Worm (Caenorhabditis elegans): Measurements from ENCODE around the gene srw-33.

Gene srw-33

ce11 chrV:15413847-15414246 lies 37.5 kb downstream of the srw-33 start, which contains the start of gene srh-264:
Gene srh-264 (plus strand): TSS chrV:15414147.
- TF ChIP-seq nhr-23 (tag; optimal IDR thresholded peaks at IDR 0.05) (no peak), lin-11 (tag; optimal IDR thresholded peaks at IDR 0.05) (no peak), fos-1 (tag; optimal IDR thresholded peaks at IDR 0.05) (no peak), aly-2 (tag; optimal IDR thresholded peaks at IDR 0.05) (no peak), zag-1 (tag; optimal IDR thresholded peaks at IDR 0.05) (no peak), ama-1 (optimal IDR thresholded peaks at IDR 0.05) (no peak), nhr-25 (tag; optimal IDR thresholded peaks at IDR 0.05) (no peak), unc-62 (GFP tag; optimal IDR thresholded peaks at IDR 0.05) (no peak), lin-39 (tag; optimal IDR thresholded peaks at IDR 0.05) (no peak), ZK546.5 (tag; optimal IDR thresholded peaks at IDR 0.05) (no peak), sma-3 (GFP tag; optimal IDR thresholded peaks at IDR 0.05) (no peak), nhr-237 (tag; optimal IDR thresholded peaks at IDR 0.05) (no peak), blmp-1 (tag; optimal IDR thresholded peaks at IDR 0.05; ENCODE audit: insufficient read depth) (no peak), mbf-1 (tag; optimal IDR thresholded peaks at IDR 0.05) (no peak), crh-2 (tag; optimal IDR thresholded peaks at IDR 0.05) (no peak), unc-39 (tag; optimal IDR thresholded peaks at IDR 0.05) (no peak), Y55F3AM.14 (GFP tag; optimal IDR thresholded peaks at IDR 0.05) (no peak), F13H6.1 (tag; optimal IDR thresholded peaks at IDR 0.05) (no peak), nhr-12 (tag; optimal IDR thresholded peaks at IDR 0.05) (no peak), nhr-10 (tag; optimal IDR thresholded peaks at IDR 0.05) (no peak)

ce11 chrV:15412625-15413024 lies 38.7 kb downstream of the srw-33 start, which contains the start of gene srbc-63:
Gene srbc-63 (minus strand): TSS chrV:15412725.
- TF ChIP-seq gmeb-1 (tag; optimal IDR thresholded peaks at IDR 0.05) (no peak), elt-3 (tag; optimal IDR thresholded peaks at IDR 0.05) (no peak), nhr-25 (tag; optimal IDR thresholded peaks at IDR 0.05) (no peak), mdl-1 (tag; optimal IDR thresholded peaks at IDR 0.05) (no peak), unc-62 (GFP tag; optimal IDR thresholded peaks at IDR 0.05) (no peak), nhr-11 (tag; optimal IDR thresholded peaks at IDR 0.05) (no peak), nhr-129 (tag; optimal IDR thresholded peaks at IDR 0.05) (no peak), alr-1 (tag; optimal IDR thresholded peaks at IDR 0.05) (no peak), egl-27 (tag; optimal IDR thresholded peaks at IDR 0.05) (no peak), lin-11 (tag; optimal IDR thresholded peaks at IDR 0.05) (no peak), nhr-237 (tag; optimal IDR thresholded peaks at IDR 0.05) (no peak), mab-5 (tag; optimal IDR thresholded peaks at IDR 0.05) (no peak), nhr-21 (tag; optimal IDR thresholded peaks at IDR 0.05) (no peak), ceh-16 (tag; optimal IDR thresholded peaks at IDR 0.05) (no peak), lin-13 (GFP tag; optimal IDR thresholded peaks at IDR 0.05) (no peak), lin-39 (tag; optimal IDR thresholded peaks at IDR 0.05) (no peak), ztf-4 (tag; optimal IDR thresholded peaks at IDR 0.05) (no peak), nhr-10 (tag; optimal IDR thresholded peaks at IDR 0.05) (no peak)

- TF ChIP-seq nhr-11 (tag; optimal IDR thresholded peaks at IDR 0.05): no peak
- TF ChIP-seq snpc-4 (tag; optimal IDR thresholded peaks at IDR 0.05): no peak
- TF ChIP-seq nhr-21 (tag; optimal IDR thresholded peaks at IDR 0.05): no peak
- no peak for TF ChIP-seq fos-1 (tag; optimal IDR thresholded peaks at IDR 0.05)
- TF ChIP-seq lin-13 (GFP tag; optimal IDR thresholded peaks at IDR 0.05): no peak
- no peak for TF ChIP-seq nhr-10 (tag; optimal IDR thresholded peaks at IDR 0.05)
- no peak for TF ChIP-seq R02D3.7 (tag; optimal IDR thresholded peaks at IDR 0.05)
- TF ChIP-seq lin-39 (tag; optimal IDR thresholded peaks at IDR 0.05): no peak
- no peak for TF ChIP-seq nhr-12 (tag; optimal IDR thresholded peaks at IDR 0.05)
- TF ChIP-seq ceh-16 (tag; optimal IDR thresholded peaks at IDR 0.05): no peak
- TF ChIP-seq sma-9 (GFP tag; optimal IDR thresholded peaks at IDR 0.05): no peak
- TF ChIP-seq sma-9 (tag; optimal IDR thresholded peaks at IDR 0.05): no peak
- TF ChIP-seq sem-4 (tag; optimal IDR thresholded peaks at IDR 0.05): no peak
- TF ChIP-seq egl-27 (tag; optimal IDR thresholded peaks at IDR 0.05): no peak
- no peak for TF ChIP-seq ztf-4 (tag; optimal IDR thresholded peaks at IDR 0.05)
Measured at ce11 chrV:15406928-15407327, 44.4 kb downstream of the srw-33 start, which contains the start of gene srh-257. Gene srh-257 (plus strand): TSS chrV:15407228.

- TF ChIP-seq mdl-1 (tag; optimal IDR thresholded peaks at IDR 0.05): no peak
- no peak for TF ChIP-seq unc-55 (GFP tag; optimal IDR thresholded peaks at IDR 0.05)
- TF ChIP-seq elt-1 (tag; optimal IDR thresholded peaks at IDR 0.05): no peak
Measured at ce11 chrV:15404859-15405258, 46.5 kb downstream of the srw-33 start, which contains the start of gene srh-258. Gene srh-258 (plus strand): TSS chrV:15405159.
